Worm (Caenorhabditis elegans) whole organism, young adult: ENCODE results near the gene T16H12.2.

Experiments
- F49E8.2 ChIP-seq: sonication (generic microtip); optimal IDR thresholded peaks from 3 replicates; lab custom pipeline; 2017; ENCODE audit warnings: missing genetic modification characterization, mild to moderate bottlenecking, missing compliant biosample characterization, antibody characterized with exemption, moderate library complexity; ENCODE audit not compliant: insufficient read depth
- F52B5.7 ChIP-seq: sonication (generic microtip); optimal IDR thresholded peaks from 2 replicates; lab custom pipeline; 2016; ENCODE audit warnings: mild to moderate bottlenecking, missing genetic modification characterization, missing compliant biosample characterization
- akir-1 ChIP-seq: fragments of 200-800 bp; sonication (Bioruptor generic); optimal IDR thresholded peaks from 2 replicates; lab custom pipeline; 2018; ENCODE audit warnings: mild to moderate bottlenecking, missing genetic modification characterization, moderate library complexity, missing compliant biosample characterization
- ceh-100 ChIP-seq: fragments of 200-800 bp; sonication (Bioruptor generic); IDR thresholded peaks from 2 replicates; pipeline ENCODE4 v1.3.6; 2022; ENCODE audit warnings: missing genetic modification reagents, missing genetic modification characterization, missing compliant biosample characterization
- lin-26 ChIP-seq: fragments of 200-800 bp; sonication (Bioruptor generic); IDR thresholded peaks from 2 replicates; pipeline ENCODE4 v1.3.6; 2022; ENCODE audit warnings: missing genetic modification reagents, missing genetic modification characterization, missing compliant biosample characterization
- lin-35 ChIP-seq, 3 experiments: fragments of 150-350 bp in 2 of 3; sonication (generic microtip) in 1 of 3; optimal IDR thresholded peaks; 2 replicates each; lab custom pipeline; 2014 to 2018; ENCODE audit warnings: missing biosample characterization in 3 of 3, missing genetic modification characterization in 3 of 3, missing genetic modification reagents in 3 of 3
- lin-54 ChIP-seq: fragments of 200-800 bp; sonication (Bioruptor generic); optimal IDR thresholded peaks from 2 replicates; lab custom pipeline; 2018; ENCODE audit warnings: mild to moderate bottlenecking, missing genetic modification characterization, missing compliant biosample characterization
- mes-4 ChIP-seq: sonication (generic microtip); optimal IDR thresholded peaks from 2 replicates; lab custom pipeline; 2016; ENCODE audit warnings: missing genotype, missing genetic modification characterization, missing compliant biosample characterization
- nhr-80 ChIP-seq: sonication (generic microtip); optimal IDR thresholded peaks from 2 replicates; lab custom pipeline; 2016; ENCODE audit warnings: missing genetic modification characterization, missing compliant biosample characterization
- pha-4 ChIP-seq: fragments of 150-350 bp; sonication (generic microtip); optimal IDR thresholded peaks from 2 replicates; lab custom pipeline; 2014; ENCODE audit warnings: missing biosample characterization, missing genetic modification reagents, missing genetic modification characterization
- unc-62 ChIP-seq: fragments of 150-350 bp; optimal IDR thresholded peaks from 2 replicates; lab custom pipeline; 2014; ENCODE audit warnings: missing biosample characterization, missing genetic modification reagents, missing genetic modification characterization
- ztf-25 ChIP-seq: fragments of 200-800 bp; sonication (Bioruptor generic); IDR thresholded peaks from 2 replicates; pipeline ENCODE4 v1.3.6; 2022; ENCODE audit warnings: missing genetic modification reagents, missing genetic modification characterization, missing compliant biosample characterization

ce11 chrIII:10085983-10086382 is at the start of gene T16H12.2:
- no peak for TF ChIP-seq nhr-80 (tag; lab: Kevin White, UChicago)
- no peak for TF ChIP-seq F52B5.7 (tag; lab: Kevin White, UChicago)
- no peak for TF ChIP-seq lin-54 (GFP tag; lab: Kevin White, UChicago)
- TF ChIP-seq pha-4 = no peak
- no peak for TF ChIP-seq F49E8.2 (tag; lab: Kevin White, UChicago)
- TF ChIP-seq unc-62 (GFP tag; lab: Kevin White, UChicago) = no peak
- TF ChIP-seq lin-35 (GFP tag; optimal IDR thresholded peaks at IDR 0.05; lab: Kevin White, UChicago) = no peak
- no peak for TF ChIP-seq mes-4
- TF ChIP-seq ztf-25 (GFP tag; lab: Robert Waterston, UW) = no peak
- TF ChIP-seq akir-1 = no peak
- TF ChIP-seq ceh-100 (GFP tag; lab: Robert Waterston, UW) = no peak
- no peak for TF ChIP-seq lin-26 (GFP tag; lab: Robert Waterston, UW)
